Fruit fly (Drosophila melanogaster) whole organism, embryonic: ENCODE results near the gene CG10435.

Experiments
- ATbp ChIP-seq: fragments of 200-800 bp; sonication (Bioruptor generic); optimal IDR thresholded peaks from 2 replicates; lab custom pipeline; 2017; ENCODE audit warnings: missing biosample characterization, mild to moderate bottlenecking, missing genetic modification characterization, missing genetic modification reagents
- Bdp1 ChIP-seq: fragments of 200-800 bp; sonication (Bioruptor generic); optimal IDR thresholded peaks from 3 replicates; lab custom pipeline; 2016; ENCODE audit warnings: missing biosample characterization, missing genetic modification characterization
- CG10147 ChIP-seq: fragments of 200-800 bp; sonication (Bioruptor generic); optimal IDR thresholded peaks from 2 replicates; lab custom pipeline; 2019; ENCODE audit warnings: missing biosample characterization, mild to moderate bottlenecking, missing genetic modification characterization, moderate library complexity
- CG10959 ChIP-seq: fragments of 200-800 bp; sonication (Bioruptor generic); IDR thresholded peaks from 2 replicates; pipeline ENCODE4 v1.3.6; 2022; ENCODE audit warnings: missing biosample characterization, missing genetic modification characterization
- CG11093 ChIP-seq: fragments of 200-800 bp; sonication (Bioruptor generic); IDR thresholded peaks from 3 replicates; pipeline ENCODE4 v1.3.6; 2022; ENCODE audit warnings: missing biosample characterization, missing genetic modification characterization
- CG12769 ChIP-seq: fragments of 200-800 bp; sonication (Bioruptor generic); optimal IDR thresholded peaks from 2 replicates; lab custom pipeline; 2019; ENCODE audit warnings: missing biosample characterization, mild to moderate bottlenecking, missing genetic modification characterization, moderate library complexity
- CG13775 ChIP-seq: fragments of 200-800 bp; sonication (Bioruptor generic); optimal IDR thresholded peaks from 3 replicates; lab custom pipeline; 2017; ENCODE audit warnings: missing biosample characterization, mild to moderate bottlenecking, missing genetic modification characterization
- CG18011 ChIP-seq: fragments of 200-800 bp; sonication (Bioruptor generic); optimal IDR thresholded peaks from 2 replicates; lab custom pipeline; 2017; ENCODE audit warnings: missing biosample characterization, missing genetic modification characterization, mild to moderate bottlenecking, moderate library complexity, missing genotype
- CG30020 ChIP-seq: fragments of 200-800 bp; optimal IDR thresholded peaks from 2 replicates; lab custom pipeline; 2019; ENCODE audit warnings: missing biosample characterization, mild to moderate bottlenecking, missing genetic modification characterization, moderate library complexity
- CG30403 ChIP-seq: fragments of 200-800 bp; sonication (Bioruptor generic); optimal IDR thresholded peaks from 3 replicates; lab custom pipeline; 2016; ENCODE audit warnings: missing biosample characterization, missing genetic modification characterization
- CG31441 ChIP-seq: fragments of 200-800 bp; sonication (Bioruptor generic); IDR thresholded peaks from 2 replicates; pipeline ENCODE4 v1.3.6; 2022; ENCODE audit warnings: missing biosample characterization, missing genetic modification characterization
- CG4360 ChIP-seq: fragments of 200-800 bp; sonication (Bioruptor generic); IDR thresholded peaks from 2 replicates; pipeline ENCODE4 v1.3.6; 2022; ENCODE audit warnings: missing biosample characterization, missing genetic modification characterization
- CG4424 ChIP-seq: fragments of 200-800 bp; sonication (Bioruptor generic); optimal IDR thresholded peaks from 3 replicates; lab custom pipeline; 2016; ENCODE audit warnings: missing biosample characterization, missing genetic modification characterization
- CG4820 ChIP-seq: fragments of 200-800 bp; sonication (Bioruptor generic); optimal IDR thresholded peaks from 3 replicates; lab custom pipeline; 2016; ENCODE audit warnings: missing biosample characterization, missing genetic modification characterization
- CG6175 ChIP-seq: fragments of 200-800 bp; sonication (Bioruptor generic); IDR thresholded peaks from 3 replicates; pipeline ENCODE4 v1.3.6; 2022; ENCODE audit warnings: missing biosample characterization, missing genetic modification characterization
- CG6272 ChIP-seq: fragments of 200-800 bp; sonication (Bioruptor generic); IDR thresholded peaks from 2 replicates; pipeline ENCODE4 v1.3.6; 2022; ENCODE audit warnings: missing biosample characterization, missing genetic modification characterization
- CG8388 ChIP-seq: fragments of 200-800 bp; sonication (Bioruptor generic); optimal IDR thresholded peaks from 2 replicates; lab custom pipeline; 2019; ENCODE audit warnings: missing biosample characterization, mild to moderate bottlenecking, missing genetic modification characterization, moderate library complexity
- CG8924 ChIP-seq: fragments of 200-800 bp; optimal IDR thresholded peaks from 3 replicates; lab custom pipeline; 2019; ENCODE audit warnings: missing biosample characterization, mild to moderate bottlenecking, missing genetic modification characterization, moderate library complexity
- CG9437 ChIP-seq: fragments of 200-800 bp; sonication (Bioruptor generic); optimal IDR thresholded peaks from 2 replicates; lab custom pipeline; 2018; ENCODE audit warnings: missing biosample characterization, mild to moderate bottlenecking, missing genetic modification characterization
- CG9727 ChIP-seq: fragments of 200-800 bp; sonication (Bioruptor generic); optimal IDR thresholded peaks from 3 replicates; lab custom pipeline; 2017; ENCODE audit warnings: missing biosample characterization, mild to moderate bottlenecking, missing genetic modification characterization
- CoRest ChIP-seq: fragments of 200-800 bp; sonication (Bioruptor generic); optimal IDR thresholded peaks from 3 replicates; lab custom pipeline; 2018; ENCODE audit warnings: missing biosample characterization, mild to moderate bottlenecking, missing genetic modification characterization, moderate library complexity
- Drgx ChIP-seq: fragments of 200-800 bp; sonication (Bioruptor generic); IDR thresholded peaks from 2 replicates; pipeline ENCODE4 v1.3.6; 2022; ENCODE audit warnings: missing biosample characterization, missing genetic modification characterization
- E2f1 ChIP-seq: fragments of 200-800 bp; sonication (Bioruptor generic); IDR thresholded peaks from 2 replicates; pipeline ENCODE4 v1.3.6; 2022; ENCODE audit warnings: missing biosample characterization, missing genetic modification characterization
- Eip74EF ChIP-seq, 2 experiments: fragments of 200-800 bp in 1 of 2; fragments of >200 bp in 1 of 2; sonication (Bioruptor generic) in 1 of 2; optimal IDR thresholded peaks; 2 replicates each; lab custom pipeline; 2017 to 2019; ENCODE audit warnings: missing biosample characterization in 2 of 2, missing genetic modification characterization in 2 of 2, mild to moderate bottlenecking in 1 of 2, moderate library complexity in 1 of 2
- H2.0 ChIP-seq: fragments of 200-800 bp; sonication (Bioruptor generic); IDR thresholded peaks from 2 replicates; pipeline ENCODE4 v1.3.6; 2022; ENCODE audit warnings: missing biosample characterization, missing genetic modification characterization
- Ptx1 ChIP-seq: fragments of 200-800 bp; sonication (Bioruptor generic); IDR thresholded peaks from 2 replicates; pipeline ENCODE4 v1.3.6; 2022; ENCODE audit warnings: missing biosample characterization, missing genetic modification characterization
- Sox102F ChIP-seq: fragments of 200-800 bp; sonication (Bioruptor generic); optimal IDR thresholded peaks from 2 replicates; lab custom pipeline; 2018; ENCODE audit warnings: missing biosample characterization, mild to moderate bottlenecking, missing genetic modification characterization, moderate library complexity
- Xbp1 ChIP-seq: fragments of 200-800 bp; sonication (Bioruptor generic); optimal IDR thresholded peaks from 3 replicates; lab custom pipeline; 2016; ENCODE audit warnings: missing biosample characterization, mild to moderate bottlenecking, missing genetic modification characterization
- ap ChIP-seq: fragments of 200-800 bp; sonication (Bioruptor generic); IDR thresholded peaks from 2 replicates; pipeline ENCODE4 v1.3.6; 2022; ENCODE audit warnings: missing biosample characterization, missing genetic modification characterization
- ara ChIP-seq: fragments of 200-800 bp; sonication (Bioruptor generic); IDR thresholded peaks from 2 replicates; pipeline ENCODE4 v1.3.6; 2022; ENCODE audit warnings: missing biosample characterization, missing genetic modification characterization
- ase ChIP-seq: fragments of 200-800 bp; sonication (Bioruptor generic); IDR thresholded peaks from 3 replicates; pipeline ENCODE4 v1.3.6; 2022; ENCODE audit warnings: missing biosample characterization, missing genetic modification characterization
- caup ChIP-seq: fragments of 200-800 bp; sonication (Bioruptor generic); optimal IDR thresholded peaks from 3 replicates; lab custom pipeline; 2017; ENCODE audit warnings: missing biosample characterization, mild to moderate bottlenecking, missing genetic modification characterization, moderate library complexity; ENCODE audit not compliant: severe bottlenecking
- crp ChIP-seq, 2 experiments: fragments of 200-800 bp; sonication (Bioruptor generic); optimal IDR thresholded peaks; 2 replicates in 1 of 2; 3 replicates in 1 of 2; lab custom pipeline; 2017; ENCODE audit warnings: missing biosample characterization in 2 of 2, missing genetic modification characterization in 2 of 2, mild to moderate bottlenecking in 1 of 2, moderate library complexity in 1 of 2
- da ChIP-seq: fragments of 200-800 bp; sonication (Bioruptor generic); optimal IDR thresholded peaks from 2 replicates; lab custom pipeline; 2016; ENCODE audit warnings: missing biosample characterization, missing genetic modification characterization
- dmrt11E ChIP-seq: fragments of 200-800 bp; sonication (Bioruptor generic); optimal IDR thresholded peaks from 3 replicates; lab custom pipeline; 2018; ENCODE audit warnings: missing biosample characterization, mild to moderate bottlenecking, missing genetic modification characterization, moderate library complexity
- eve ChIP-seq, 2 experiments: fragments of >200 bp; optimal IDR thresholded peaks; 2 replicates each; lab custom pipeline; 2017; ENCODE audit warnings: missing biosample characterization in 2 of 2, missing genetic modification characterization in 2 of 2
- gcm2 ChIP-seq: fragments of 200-800 bp; sonication (Bioruptor generic); optimal IDR thresholded peaks from 2 replicates; lab custom pipeline; 2016; ENCODE audit warnings: missing biosample characterization, missing genetic modification characterization
- gsb ChIP-seq: fragments of 200-800 bp; sonication (Bioruptor generic); IDR thresholded peaks from 2 replicates; pipeline ENCODE4 v1.3.6; 2022; ENCODE audit warnings: missing biosample characterization, missing genetic modification characterization
- kah ChIP-seq: fragments of 200-800 bp; sonication (Bioruptor generic); optimal IDR thresholded peaks from 2 replicates; lab custom pipeline; 2018; ENCODE audit warnings: missing biosample characterization, mild to moderate bottlenecking, missing genetic modification characterization
- klu ChIP-seq: fragments of 200-800 bp; sonication (Bioruptor generic); IDR thresholded peaks from 2 replicates; pipeline ENCODE4 v1.3.6; 2022; ENCODE audit warnings: missing biosample characterization, missing genetic modification characterization
- nmo ChIP-seq: fragments of 200-800 bp; sonication (Bioruptor generic); optimal IDR thresholded peaks from 2 replicates; lab custom pipeline; 2018; ENCODE audit warnings: missing biosample characterization, mild to moderate bottlenecking, missing genetic modification characterization, moderate library complexity
- oc ChIP-seq: fragments of 200-800 bp; sonication (Bioruptor generic); optimal IDR thresholded peaks from 2 replicates; lab custom pipeline; 2018; ENCODE audit warnings: missing biosample characterization, mild to moderate bottlenecking, missing genetic modification characterization, moderate library complexity
- salm ChIP-seq: fragments of 200-800 bp; sonication (Bioruptor generic); optimal IDR thresholded peaks from 2 replicates; lab custom pipeline; 2018; ENCODE audit warnings: missing biosample characterization, mild to moderate bottlenecking, missing genetic modification characterization
- sd ChIP-seq: fragments of 200-800 bp; sonication (Bioruptor generic); optimal IDR thresholded peaks from 3 replicates; lab custom pipeline; 2018; ENCODE audit warnings: missing biosample characterization, mild to moderate bottlenecking, missing genetic modification characterization, moderate library complexity
- sens ChIP-seq: fragments of 200-800 bp; sonication (Bioruptor generic); peaks from one replicate; lab custom pipeline; 2016; ENCODE audit warnings: missing biosample characterization, missing genetic modification characterization
- sisA ChIP-seq: fragments of 200-800 bp; sonication (Bioruptor generic); IDR thresholded peaks from 2 replicates; pipeline ENCODE4 v1.3.6; 2022; ENCODE audit warnings: missing biosample characterization, missing genetic modification characterization
- slou ChIP-seq: fragments of 200-800 bp; sonication (Bioruptor generic); optimal IDR thresholded peaks from 3 replicates; lab custom pipeline; 2016; ENCODE audit warnings: missing biosample characterization, missing genetic modification characterization
- tio ChIP-seq: fragments of 200-800 bp; sonication (Bioruptor generic); optimal IDR thresholded peaks from 2 replicates; lab custom pipeline; 2017; ENCODE audit warnings: missing biosample characterization, missing genetic modification characterization, inconsistent platforms
- zen ChIP-seq: fragments of 200-800 bp; sonication (Bioruptor generic); optimal IDR thresholded peaks from 3 replicates; lab custom pipeline; 2018; ENCODE audit warnings: missing biosample characterization, mild to moderate bottlenecking, missing genetic modification characterization, moderate library complexity

CG10435 gene

dm6 chr3R:7962778-7963494, 50.1 kb downstream of the CG10435 start (continued):
- TF ChIP-seq dmrt11E (peak; percentile 84), slou (peak; percentile 13), caup (no peak), CG10959 (GFP tag; lab: Robert Waterston, UW) (peak; percentile 37; the same call in 1 of the 2 replicates), CG10147 (GFP tag; lab: Kevin White, UChicago) (no peak), CG8924 (tag; lab: Kevin White, UChicago) (peak; percentile 47), Xbp1 (peak; percentile 15), H2.0 (GFP tag; lab: Robert Waterston, UW) (0 out of 2 replicates have a peak, but pooled peaks have one; percentile 18), salm (tag; lab: Kevin White, UChicago) (no peak), CG4360 (GFP tag; lab: Robert Waterston, UW) (peak; percentile 47), Bdp1 (no peak), Eip74EF (GFP tag; optimal IDR thresholded peaks at IDR 0.05; lab: Kevin White, UChicago) (no peak), CG30403 (GFP tag; lab: Kevin White, UChicago) (peak; percentile 58), sens (GFP tag; lab: Kevin White, UChicago) (peak; percentile 92), ara (peak; percentile 47; the same call in 1 of the 2 replicates), tio (GFP tag; lab: Kevin White, UChicago) (peak; percentile 76), sisA (0 out of 2 replicates have a peak, but pooled peaks have one; percentile 39), CG8388 (peak; percentile 53), gsb (GFP tag; lab: Robert Waterston, UW) (no peak), zen (peak; percentile 20), CG12769 (tag; lab: Kevin White, UChicago) (no peak), ase (GFP tag; lab: Robert Waterston, UW) (peak; percentile 6; the same call in 1 of the 3 replicates), CG30020 (no peak), kah (no peak), E2f1 (GFP tag; lab: Robert Waterston, UW) (0 out of 2 replicates have a peak, but pooled peaks have one; percentile 22), oc (no peak), CG9437 (GFP tag; lab: Kevin White, UChicago) (peak; percentile 76), CG4424 (GFP tag; lab: Kevin White, UChicago) (peak; percentile 76), CG11093 (peak; percentile 7; the same call in 1 of the 3 replicates), CG18011 (GFP tag; lab: Kevin White, UChicago) (no peak), Drgx (GFP tag; lab: Robert Waterston, UW) (no peak), sd (no peak), ATbp (GFP tag; lab: Kevin White, UChicago) (peak; percentile 55), da (GFP tag; lab: Kevin White, UChicago) (no peak), CG6272 (GFP tag; lab: Robert Waterston, UW) (0 out of 2 replicates have a peak, but pooled peaks have one; percentile 6), crp (GFP tag; optimal IDR thresholded peaks at IDR 0.05; lab: Kevin White, UChicago) (no peak), CG6175 (no peak), eve (GFP tag; optimal IDR thresholded peaks at IDR 0.05; lab: Kevin White, UChicago) (peak in 1 of 2 experiments; percentile 64), CG13775 (GFP tag; lab: Kevin White, UChicago) (peak; percentile 66), Ptx1 (GFP tag; lab: Robert Waterston, UW) (peak; percentile 56), nmo (GFP tag; lab: Kevin White, UChicago) (peak; percentile 81), gcm2 (GFP tag; lab: Kevin White, UChicago) (no peak), ap (GFP tag; lab: Robert Waterston, UW) (0 out of 2 replicates have a peak, but pooled peaks have one; percentile 5), CG9727 (GFP tag; lab: Kevin White, UChicago) (peak; percentile 82), klu (GFP tag; lab: Robert Waterston, UW) (no peak), CG31441 (GFP tag; lab: Robert Waterston, UW) (peak; percentile 82), CG4820 (peak; percentile 19), CoRest (tag; lab: Kevin White, UChicago) (peak; percentile 72), Sox102F (GFP tag; lab: Kevin White, UChicago) (peak; percentile 48)
